Worm (Caenorhabditis elegans): ENCODE data around the gene molo-1.

Gene molo-1

DNA sequence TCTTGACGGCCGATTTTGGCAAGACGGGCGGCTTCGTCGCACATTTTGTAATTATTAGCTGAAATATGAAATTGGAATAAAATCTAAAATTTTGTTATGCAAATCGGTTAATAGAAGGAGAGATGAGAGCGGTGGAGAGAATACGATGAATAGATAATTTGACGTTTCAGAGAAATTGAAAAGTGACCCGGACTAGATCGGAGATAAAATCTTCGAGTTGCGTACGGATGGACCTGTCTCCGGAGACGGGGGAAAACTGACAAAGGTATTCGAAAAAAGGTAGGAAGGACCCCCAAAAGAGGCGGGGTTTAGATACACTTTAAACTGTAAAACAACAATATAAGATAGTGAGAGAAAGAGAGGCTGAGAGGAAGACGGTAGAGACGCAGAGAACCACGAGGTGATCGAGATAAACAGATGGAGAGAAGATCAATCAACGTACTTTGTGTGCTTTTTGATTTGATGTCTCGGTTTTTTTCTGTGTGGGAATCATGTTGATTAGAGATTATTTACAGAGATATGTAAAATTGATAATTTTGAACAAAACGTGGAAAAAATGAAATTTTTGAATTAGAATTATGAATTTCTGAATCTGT lies 21.6 kb upstream of the molo-1 start, which contains the start of gene F09F7.6 (continued):
- TF ChIP-seq let-607 (tag; optimal IDR thresholded peaks at IDR 0.05) = peak in 1 of 2 experiments; percentile 21
- no peak for TF ChIP-seq gei-17 (GFP tag; optimal IDR thresholded peaks at IDR 0.05)
- no peak for TF ChIP-seq snpc-4 (GFP tag; optimal IDR thresholded peaks at IDR 0.05)
- no peak for TF ChIP-seq snpc-4 (tag; optimal IDR thresholded peaks at IDR 0.05)
- TF ChIP-seq hmg-1.2 (GFP tag; IDR thresholded peaks at IDR 0.05) = peak; percentile 52
- peak; percentile 38 for TF ChIP-seq attf-5 (GFP tag; optimal IDR thresholded peaks at IDR 0.05)
- TF ChIP-seq nhr-80 (tag; optimal IDR thresholded peaks at IDR 0.05) = peak; percentile 60
- TF ChIP-seq tlf-1 (GFP tag; optimal IDR thresholded peaks at IDR 0.05) = peak; percentile 42
- TF ChIP-seq atf-7 (tag; optimal IDR thresholded peaks at IDR 0.05) = peak; percentile 25
- no peak for TF ChIP-seq cebp-1 (GFP tag; IDR thresholded peaks at IDR 0.05)
- peak; percentile 59 for TF ChIP-seq cebp-1 (tag; optimal IDR thresholded peaks at IDR 0.05)
- TF ChIP-seq ceh-40 (GFP tag; IDR thresholded peaks at IDR 0.05) = no peak
- TF ChIP-seq madf-3 (GFP tag; IDR thresholded peaks at IDR 0.05) = no peak
- no peak for TF ChIP-seq pbrm-1 (GFP tag; IDR thresholded peaks at IDR 0.05)
- no peak for TF ChIP-seq egl-44 (GFP tag; IDR thresholded peaks at IDR 0.05)
- TF ChIP-seq lin-35 (GFP tag; optimal IDR thresholded peaks at IDR 0.05) = peak in 1 of 3 experiments; percentile 12
- TF ChIP-seq ZK185.1 (tag; optimal IDR thresholded peaks at IDR 0.05; ENCODE audit: poor library complexity, severe bottlenecking) = peak; percentile 1
- no peak for TF ChIP-seq chd-7 (tag; optimal IDR thresholded peaks at IDR 0.05)
- no peak for TF ChIP-seq F33H1.4 (GFP tag; IDR thresholded peaks at IDR 0.05)
- TF ChIP-seq akir-1 (GFP tag; optimal IDR thresholded peaks at IDR 0.05) = no peak
- peak; percentile 30 for TF ChIP-seq tbp1 (GFP tag; optimal IDR thresholded peaks at IDR 0.05)
- no peak for TF ChIP-seq nhr-27 (tag; optimal IDR thresholded peaks at IDR 0.05)
- peak; percentile 46; the same call in 1 of the 2 replicates for TF ChIP-seq K11D2.4 (GFP tag; IDR thresholded peaks at IDR 0.05)
- TF ChIP-seq lin-40 (tag; optimal IDR thresholded peaks at IDR 0.05) = peak; percentile 57
- TF ChIP-seq mel-28 (tag; optimal IDR thresholded peaks at IDR 0.05; ENCODE audit: borderline replicate concordance) = no peak
- TF ChIP-seq sea-2 (GFP tag; IDR thresholded peaks at IDR 0.05) = no peak
- no peak for TF ChIP-seq snpc-3.4 (tag; optimal IDR thresholded peaks at IDR 0.05)
- no peak for TF ChIP-seq cebp-2 (GFP tag; IDR thresholded peaks at IDR 0.05)
- no peak for TF ChIP-seq unc-62 (GFP tag; optimal IDR thresholded peaks at IDR 0.05)
- TF ChIP-seq F52B5.7 (tag; optimal IDR thresholded peaks at IDR 0.05) = no peak
- peak; percentile 11; the same call in 1 of the 2 replicates for TF ChIP-seq dox-1 (GFP tag; IDR thresholded peaks at IDR 0.05)
- no peak for TF ChIP-seq C17E4.6 (GFP tag; IDR thresholded peaks at IDR 0.05)

DNA sequence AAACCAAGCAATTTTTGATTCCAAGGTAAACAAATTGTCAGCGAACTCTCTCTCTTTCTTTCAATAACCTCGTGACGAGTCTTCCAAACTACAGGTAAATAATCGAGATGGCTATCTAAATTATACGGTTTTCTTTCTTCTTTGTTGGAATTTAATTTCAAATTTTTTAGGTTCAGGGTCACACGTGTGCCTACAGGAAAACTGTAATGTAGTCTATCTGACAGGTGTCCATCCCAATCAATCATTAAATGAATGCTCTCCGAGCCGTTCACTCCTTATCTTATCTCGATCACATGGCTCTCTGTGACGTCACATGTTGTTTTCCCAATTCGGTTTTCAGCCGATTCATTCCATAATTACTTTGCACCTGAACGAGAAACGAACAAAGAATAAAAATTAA lies 20.7 kb upstream of the molo-1 start:
- 0 out of 2 replicates have a peak, but pooled peaks have one; percentile 48 for TF ChIP-seq let-526 (GFP tag; IDR thresholded peaks at IDR 0.05)
- TF ChIP-seq F57C9.4 (tag; optimal IDR thresholded peaks at IDR 0.05) = no peak
- no peak for TF ChIP-seq tbx-9 (tag; optimal IDR thresholded peaks at IDR 0.05; ENCODE audit: borderline replicate concordance)
- 0 out of 2 replicates have a peak, but pooled peaks have one; percentile 10 for TF ChIP-seq lir-1 (GFP tag; conservative IDR thresholded peaks at IDR 0.05)
- TF ChIP-seq ets-4 (GFP tag; optimal IDR thresholded peaks at IDR 0.05) = peak; percentile 2
- no peak for TF ChIP-seq lin-35 (GFP tag; optimal IDR thresholded peaks at IDR 0.05)
- TF ChIP-seq F23B12.7 (tag; optimal IDR thresholded peaks at IDR 0.05; ENCODE audit: insufficient read depth) = peak; percentile 20
- no peak for TF ChIP-seq hlh-26 (GFP tag; conservative IDR thresholded peaks at IDR 0.05)
- peak; percentile 13 to 83 for TF ChIP-seq let-607 (tag; optimal IDR thresholded peaks at IDR 0.05)
- TF ChIP-seq nfyb-1 (GFP tag; IDR thresholded peaks at IDR 0.05) = peak; percentile 79
- peak; percentile 76 for TF ChIP-seq pha-4 (tag; optimal IDR thresholded peaks at IDR 0.05)
- no peak for TF ChIP-seq bed-1 (GFP tag; IDR thresholded peaks at IDR 0.05)
- TF ChIP-seq madf-6 (GFP tag; IDR thresholded peaks at IDR 0.05) = peak; percentile 11; the same call in 1 of the 2 replicates
- TF ChIP-seq die-1 (tag; optimal IDR thresholded peaks at IDR 0.05) = no peak
- TF ChIP-seq lin-40 (tag; optimal IDR thresholded peaks at IDR 0.05) = peak; percentile 26
- TF ChIP-seq mcd-1 (GFP tag; IDR thresholded peaks at IDR 0.05) = peak; percentile 23; the same call in 1 of the 2 replicates
- peak; percentile 54 for TF ChIP-seq B0336.3 (GFP tag; IDR thresholded peaks at IDR 0.05)
- peak; percentile 90 for TF ChIP-seq unc-62 (GFP tag; optimal IDR thresholded peaks at IDR 0.05)
- TF ChIP-seq ceh-91 (GFP tag; IDR thresholded peaks at IDR 0.05) = no peak
- peak; percentile 19 for TF ChIP-seq repo-1 (tag; optimal IDR thresholded peaks at IDR 0.05)
- peak; percentile 48 for TF ChIP-seq tlf-1 (GFP tag; optimal IDR thresholded peaks at IDR 0.05)
- TF ChIP-seq attf-5 (GFP tag; optimal IDR thresholded peaks at IDR 0.05) = peak; percentile 45

Measured in whole organism, young adult.